Fruit fly (Drosophila melanogaster) whole organism, adult: ENCODE data around the gene CG3618.
A peak's percentile ranks its signal among the peaks of the same experiment; 100 is the strongest.

Source experiments
- CG11617 ChIP-seq: fragments of 200-800 bp; sonication (Bioruptor generic); optimal IDR thresholded peaks from 2 replicates; lab custom pipeline; 2017; ENCODE audit warnings: mild to moderate bottlenecking, missing biosample characterization, missing genetic modification reagents, missing genetic modification characterization
- CG7101 ChIP-seq: fragments of 200-800 bp; sonication (Bioruptor generic); optimal IDR thresholded peaks from 2 replicates; lab custom pipeline; 2018; ENCODE audit warnings: missing biosample characterization, mild to moderate bottlenecking, missing genetic modification characterization, moderate library complexity
- cnc ChIP-seq, 2 experiments: fragments of >200 bp; optimal IDR thresholded peaks; 2 replicates each; lab custom pipeline; 2017
- pad ChIP-seq: fragments of 200-800 bp; sonication (Bioruptor generic); optimal IDR thresholded peaks from 3 replicates; lab custom pipeline; 2017; ENCODE audit warnings: missing biosample characterization, missing genetic modification characterization, mild to moderate bottlenecking, moderate library complexity, missing genetic modification reagents
- tj ChIP-seq: fragments of 200-800 bp; sonication (Bioruptor generic); optimal IDR thresholded peaks from 3 replicates; lab custom pipeline; 2017; ENCODE audit warnings: missing biosample characterization, mild to moderate bottlenecking, missing genetic modification characterization, moderate library complexity

DNA sequence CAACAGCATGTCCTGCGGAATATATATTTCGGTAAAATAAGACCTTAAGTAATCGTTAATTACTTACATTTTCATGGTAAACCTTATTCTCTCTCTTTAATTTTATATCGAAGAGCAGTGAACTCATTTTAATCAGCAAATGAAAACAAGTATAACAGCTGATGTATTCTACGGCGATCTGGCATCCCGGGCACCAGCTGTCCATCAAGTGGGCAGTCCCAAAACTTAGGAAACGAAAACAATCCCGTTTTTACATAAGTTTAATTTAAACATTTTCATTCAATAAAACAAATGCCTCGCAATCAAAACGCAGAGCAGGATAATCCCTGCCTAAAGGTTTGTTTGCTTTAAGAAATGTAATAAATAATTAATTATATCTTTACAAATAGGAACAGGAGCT, 46.5 kb downstream of the CG3618 start, which contains the start of the genes CG4074 and CG4186:
- TF ChIP-seq cnc (optimal IDR thresholded peaks at IDR 0.05; lab: Kevin White, UChicago), result no peak
- TF ChIP-seq pad (GFP tag; lab: Kevin White, UChicago), result no peak
- no peak for TF ChIP-seq tj
- no peak for TF ChIP-seq CG7101 (tag; lab: Kevin White, UChicago)
- peak; percentile 17 for TF ChIP-seq CG11617
